Fruit fly (Drosophila melanogaster) whole organism, wandering third instar larva: Measurements from ENCODE around the gene CG18258.

ENCODE experiments used
- Abd-B ChIP-seq: fragments of >200 bp; optimal IDR thresholded peaks from 2 replicates; lab custom pipeline; 2017; ENCODE audit warnings: missing biosample characterization, missing genetic modification characterization
- CG32264 ChIP-seq: fragments of 200-800 bp; sonication (Bioruptor generic); optimal IDR thresholded peaks from 2 replicates; lab custom pipeline; 2016; ENCODE audit warnings: missing biosample characterization, missing genetic modification characterization
- CG9705 ChIP-seq: fragments of 200-800 bp; sonication (Bioruptor generic); optimal IDR thresholded peaks from 2 replicates; lab custom pipeline; 2018; ENCODE audit warnings: missing biosample characterization, mild to moderate bottlenecking, missing genetic modification characterization
- CrebA ChIP-seq: fragments of 200-800 bp; sonication (Bioruptor generic); optimal IDR thresholded peaks from 2 replicates; lab custom pipeline; 2016; ENCODE audit warnings: missing biosample characterization, mild to moderate bottlenecking, missing genetic modification characterization, borderline replicate concordance
- Dfd ChIP-seq: fragments of >200 bp; optimal IDR thresholded peaks from 2 replicates; lab custom pipeline; 2017; ENCODE audit warnings: missing biosample characterization, missing genetic modification characterization
- Dif ChIP-seq: fragments of 200-275, 200-300 bp; sonication (Bioruptor generic); optimal IDR thresholded peaks from 2 replicates; lab custom pipeline; 2018; ENCODE audit warnings: missing biosample characterization, missing genetic modification characterization; ENCODE audit not compliant: partially characterized antibody
- GATAd ChIP-seq: sonication (Bioruptor generic); optimal IDR thresholded peaks from 2 replicates; lab custom pipeline; 2016; ENCODE audit warnings: missing biosample characterization, missing genetic modification characterization
- HLH106 ChIP-seq: fragments of 200-800 bp; optimal IDR thresholded peaks from 3 replicates; lab custom pipeline; 2019; ENCODE audit warnings: missing biosample characterization, mild to moderate bottlenecking, missing genetic modification characterization, moderate library complexity
- Hnf4 ChIP-seq: fragments of 200-800 bp; sonication (Bioruptor generic); optimal IDR thresholded peaks from 2 replicates; lab custom pipeline; 2016; ENCODE audit warnings: missing biosample characterization, mild to moderate bottlenecking, missing genetic modification characterization
- Hr78 ChIP-seq: fragments of >200 bp; optimal IDR thresholded peaks from 2 replicates; lab custom pipeline; 2017; ENCODE audit warnings: missing biosample characterization, missing genetic modification characterization
- Hr83 ChIP-seq: fragments of 200-300 bp; sonication (Bioruptor generic); optimal IDR thresholded peaks from 2 replicates; lab custom pipeline; 2016; ENCODE audit warnings: missing biosample characterization, mild to moderate bottlenecking, missing genetic modification characterization, moderate library complexity; ENCODE audit not compliant: poor library complexity, severe bottlenecking
- Jra ChIP-seq: sonication (Bioruptor generic); optimal IDR thresholded peaks from 2 replicates; lab custom pipeline; 2016; ENCODE audit warnings: missing biosample characterization, missing genetic modification characterization
- Mio ChIP-seq: sonication (Bioruptor generic); optimal IDR thresholded peaks from 2 replicates; lab custom pipeline; 2016; ENCODE audit warnings: missing biosample characterization, missing genetic modification characterization
- Myc ChIP-seq: fragments of >200 bp; optimal IDR thresholded peaks from 2 replicates; lab custom pipeline; 2017
- N ChIP-seq: fragments of >200 bp; optimal IDR thresholded peaks from 2 replicates; lab custom pipeline; 2018; ENCODE audit warnings: missing biosample characterization, missing external identifiers, missing genetic modification characterization
- OdsH ChIP-seq: fragments of 200-800 bp; sonication (Bioruptor generic); optimal IDR thresholded peaks from 2 replicates; lab custom pipeline; 2016; ENCODE audit warnings: missing biosample characterization, mild to moderate bottlenecking, missing genetic modification characterization
- Rel ChIP-seq, 2 experiments: fragments of 200-800 bp; sonication (Bioruptor generic) in 1 of 2; optimal IDR thresholded peaks; 2 replicates in 1 of 2; 3 replicates in 1 of 2; lab custom pipeline; 2016 to 2019; ENCODE audit warnings: mild to moderate bottlenecking in 2 of 2, missing biosample characterization in 2 of 2, missing genetic modification characterization in 2 of 2, moderate library complexity in 1 of 2
- Sp1 ChIP-seq: fragments of 200-800 bp; sonication (Bioruptor generic); optimal IDR thresholded peaks from 3 replicates; lab custom pipeline; 2019; ENCODE audit warnings: missing biosample characterization, mild to moderate bottlenecking, missing genetic modification characterization, moderate library complexity
- Vsx2 ChIP-seq: fragments of 200-300, 225-300 bp; sonication (Bioruptor generic); optimal IDR thresholded peaks from 2 replicates; lab custom pipeline; 2018; ENCODE audit warnings: missing biosample characterization, missing genetic modification characterization; ENCODE audit not compliant: partially characterized antibody
- br ChIP-seq: fragments of 200-800 bp; sonication (Bioruptor generic); optimal IDR thresholded peaks from 2 replicates; lab custom pipeline; 2016; ENCODE audit warnings: missing biosample characterization, missing genetic modification characterization
- brk ChIP-seq: fragments of 200-800 bp; sonication (Bioruptor generic); optimal IDR thresholded peaks from 2 replicates; lab custom pipeline; 2016; ENCODE audit warnings: missing biosample characterization, mild to moderate bottlenecking, missing genetic modification characterization
- dl ChIP-seq, 2 experiments: fragments of 175-275, 200-275 bp in 1 of 2; fragments of 200-275 bp in 1 of 2; sonication (Bioruptor generic); optimal IDR thresholded peaks; lab custom pipeline; 2018; ENCODE audit warnings: mild to moderate bottlenecking in 2 of 2, missing biosample characterization in 2 of 2, missing genetic modification characterization in 2 of 2, moderate library complexity in 2 of 2; ENCODE audit not compliant: partially characterized antibody in 2 of 2, insufficient read depth in 1 of 2
- dmrt93B ChIP-seq: fragments of 200-800 bp; sonication (Bioruptor generic); optimal IDR thresholded peaks from 2 replicates; lab custom pipeline; 2018; ENCODE audit warnings: missing biosample characterization, mild to moderate bottlenecking, missing genetic modification characterization
- dsf ChIP-seq: sonication (Bioruptor generic); optimal IDR thresholded peaks from 2 replicates; lab custom pipeline; 2016; ENCODE audit warnings: missing biosample characterization, missing genetic modification characterization, borderline replicate concordance
- ey ChIP-seq: fragments of 200-800 bp; sonication (Bioruptor generic); optimal IDR thresholded peaks from 2 replicates; lab custom pipeline; 2016; ENCODE audit warnings: missing biosample characterization, missing genetic modification characterization
- foxo ChIP-seq, 2 experiments: fragments of 200-800 bp; sonication (Bioruptor generic); optimal IDR thresholded peaks; 2 replicates in 1 of 2; 3 replicates in 1 of 2; lab custom pipeline; 2016 to 2017; ENCODE audit warnings: missing biosample characterization in 2 of 2, missing genetic modification characterization in 2 of 2
- fru ChIP-seq: fragments of 200-800 bp; sonication (Bioruptor generic); optimal IDR thresholded peaks from 3 replicates; lab custom pipeline; 2016; ENCODE audit warnings: missing biosample characterization, mild to moderate bottlenecking, missing genetic modification characterization
- h ChIP-seq: fragments of 200-800 bp; sonication (Bioruptor generic); optimal IDR thresholded peaks from 3 replicates; lab custom pipeline; 2016; ENCODE audit warnings: missing biosample characterization, mild to moderate bottlenecking, missing genetic modification characterization
- jim ChIP-seq: fragments of 175-275, 200-325 bp; sonication (Bioruptor generic); optimal IDR thresholded peaks from 2 replicates; lab custom pipeline; 2016; ENCODE audit warnings: missing biosample characterization, mild to moderate bottlenecking, missing genetic modification characterization
- lola ChIP-seq: fragments of >200 bp; optimal IDR thresholded peaks from 2 replicates; lab custom pipeline; 2017; ENCODE audit warnings: missing biosample characterization, missing genetic modification characterization
- pan ChIP-seq: fragments of >200 bp; optimal IDR thresholded peaks from 2 replicates; lab custom pipeline; 2017
- psq ChIP-seq: fragments of 200-800 bp; sonication (Bioruptor generic); optimal IDR thresholded peaks from 3 replicates; lab custom pipeline; 2017; ENCODE audit warnings: missing biosample characterization, mild to moderate bottlenecking, missing genetic modification characterization, moderate library complexity
- rgr ChIP-seq: fragments of 200-800 bp; sonication (Bioruptor generic); optimal IDR thresholded peaks from 3 replicates; lab custom pipeline; 2016; ENCODE audit warnings: missing biosample characterization, mild to moderate bottlenecking, missing genetic modification characterization
- sage ChIP-seq: fragments of 200-800 bp; sonication (Bioruptor generic); optimal IDR thresholded peaks from 2 replicates; lab custom pipeline; 2016; ENCODE audit warnings: missing biosample characterization, mild to moderate bottlenecking, missing genetic modification characterization
- sv ChIP-seq: fragments of 200-800 bp; sonication (Bioruptor generic); optimal IDR thresholded peaks from 3 replicates; lab custom pipeline; 2016; ENCODE audit warnings: missing biosample characterization, missing genetic modification characterization
- tai ChIP-seq: sonication (Bioruptor generic); optimal IDR thresholded peaks from 2 replicates; lab custom pipeline; 2016; ENCODE audit warnings: missing biosample characterization, missing genetic modification characterization
- usp ChIP-seq: fragments of >200 bp; optimal IDR thresholded peaks from 2 replicates; lab custom pipeline; 2017; ENCODE audit warnings: missing biosample characterization, missing genetic modification characterization
- woc ChIP-seq: sonication (Bioruptor generic); optimal IDR thresholded peaks from 2 replicates; lab custom pipeline; 2016; ENCODE audit warnings: missing biosample characterization, mild to moderate bottlenecking, missing genetic modification characterization

The CG18258 gene

DNA sequence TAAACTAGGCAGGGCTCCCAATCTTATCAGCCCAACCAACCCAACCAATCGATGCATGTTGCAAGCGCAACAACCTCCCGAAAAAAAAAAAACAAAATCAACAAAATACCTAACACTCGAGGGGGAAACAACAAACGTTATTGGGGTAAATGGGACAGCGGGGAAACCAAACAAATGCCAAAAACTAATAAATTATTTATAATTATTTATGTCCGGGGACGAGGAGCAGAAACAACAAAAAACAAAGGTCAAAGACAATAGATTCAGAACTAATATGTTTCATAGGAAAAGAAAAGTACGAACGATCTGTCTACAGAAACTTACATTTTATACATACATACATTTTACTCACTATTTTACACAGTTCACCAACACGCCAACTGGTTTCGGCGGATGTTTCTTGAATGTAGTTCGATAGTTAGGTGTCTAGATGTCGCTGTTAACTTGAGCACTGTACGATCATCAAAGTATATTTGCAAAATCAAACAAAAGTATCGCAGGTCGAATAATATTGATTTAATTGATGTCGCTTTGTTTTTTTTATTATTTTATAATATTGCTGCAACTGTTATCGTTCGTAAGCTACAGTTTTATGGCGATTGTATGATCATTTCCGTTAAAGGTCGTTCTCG lies 36.4 kb upstream of the CG18258 start (continued):
- TF ChIP-seq jim (GFP tag; lab: Kevin White, UChicago) (no peak), Jra (GFP tag; lab: Kevin White, UChicago) (no peak), psq (GFP tag; lab: Kevin White, UChicago) (no peak), dsf (no peak)

DNA sequence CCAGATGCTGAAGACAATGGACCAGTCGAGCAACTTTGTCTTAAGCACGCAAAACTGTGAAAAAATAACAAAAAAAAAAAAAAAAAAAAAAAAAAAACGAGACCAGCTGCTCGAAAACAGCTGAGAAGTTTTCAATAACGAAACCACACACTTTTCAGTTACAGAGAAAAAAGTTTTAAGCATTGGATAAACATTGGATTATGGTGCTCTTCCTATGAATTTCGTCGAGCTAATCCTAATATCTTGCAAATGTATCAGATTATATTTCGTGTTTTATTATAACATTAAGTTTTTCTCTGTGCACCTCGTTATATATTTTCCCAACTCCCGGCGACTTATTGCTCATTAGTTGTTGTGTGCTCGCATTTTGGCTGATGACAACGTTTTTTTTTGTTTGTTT lies 35.6 kb upstream of the CG18258 start:
- TF ChIP-seq sv = peak; percentile 37
- no peak for TF ChIP-seq brk (GFP tag; lab: Kevin White, UChicago)
- peak; percentile 55 for TF ChIP-seq h
- TF ChIP-seq woc (GFP tag; lab: Kevin White, UChicago) = peak; percentile 23
- no peak for TF ChIP-seq br
- TF ChIP-seq lola = no peak
- TF ChIP-seq Rel (GFP tag; optimal IDR thresholded peaks at IDR 0.05; lab: Kevin White, UChicago) = no peak
- TF ChIP-seq Rel (tag; optimal IDR thresholded peaks at IDR 0.05; lab: Kevin White, UChicago) = no peak
- peak; percentile 34 for TF ChIP-seq ey (GFP tag; lab: Kevin White, UChicago)
- TF ChIP-seq dmrt93B = no peak
- no peak for TF ChIP-seq Hnf4 (GFP tag; lab: Kevin White, UChicago)
- TF ChIP-seq CG9705 (GFP tag; lab: Kevin White, UChicago) = no peak
- TF ChIP-seq fru (GFP tag; lab: Kevin White, UChicago) = peak; percentile 24
- no peak for TF ChIP-seq GATAd (GFP tag; lab: Kevin White, UChicago)
- TF ChIP-seq OdsH (GFP tag; lab: Kevin White, UChicago) = peak; percentile 9
- peak in 1 of 2 experiments; percentile 33 for TF ChIP-seq foxo (GFP tag; optimal IDR thresholded peaks at IDR 0.05; lab: Kevin White, UChicago)
- no peak for TF ChIP-seq N
- peak; percentile 16 for TF ChIP-seq HLH106
- TF ChIP-seq jim (GFP tag; lab: Kevin White, UChicago) = no peak
- TF ChIP-seq Jra (GFP tag; lab: Kevin White, UChicago) = no peak
- no peak for TF ChIP-seq usp

DNA sequence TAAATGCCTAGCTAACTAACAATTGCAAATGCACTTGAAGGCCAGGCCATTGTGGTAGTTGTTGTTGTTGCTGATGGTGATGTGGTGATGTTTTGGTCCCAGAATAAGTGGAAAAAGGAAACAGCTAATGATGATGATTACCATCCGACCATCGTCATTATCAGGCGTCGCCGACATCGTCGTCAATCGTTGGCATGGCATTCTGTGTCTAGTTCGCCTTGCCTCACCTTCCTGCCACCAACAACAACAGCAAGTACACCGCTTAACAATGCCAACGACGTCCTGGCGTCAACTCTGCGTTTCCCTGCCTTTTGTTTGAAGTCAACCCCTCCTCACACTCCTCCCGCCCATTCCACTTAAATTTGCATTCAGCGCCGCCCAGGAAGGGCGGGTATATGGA lies 34.5 kb upstream of the CG18258 start:
- TF ChIP-seq brk (GFP tag; lab: Kevin White, UChicago) = no peak
- TF ChIP-seq, all 38 proteins: peak for 0

DNA sequence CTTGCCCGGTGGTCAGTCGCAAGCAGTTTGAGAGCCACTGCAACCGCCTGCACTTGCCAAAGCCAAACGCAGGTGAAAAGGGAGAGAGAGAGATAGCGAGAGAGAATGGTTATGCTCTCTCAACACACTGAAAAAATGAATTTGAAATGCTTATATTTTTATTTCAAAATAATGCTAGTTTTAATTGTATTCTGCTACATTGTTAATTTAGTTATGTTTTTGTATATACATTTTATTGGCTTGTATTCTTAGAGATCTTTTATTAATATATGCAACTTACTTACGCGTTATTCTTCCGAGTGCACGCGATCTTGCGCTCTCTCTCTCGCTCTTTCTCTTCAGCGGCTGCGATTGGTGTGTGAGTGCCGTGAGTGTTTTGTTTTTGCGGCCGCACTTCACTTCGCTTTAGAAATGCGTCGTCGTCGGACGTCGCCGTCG lies 33.6 kb upstream of the CG18258 start:
- TF ChIP-seq ey (GFP tag; lab: Kevin White, UChicago) (peak; percentile 82), psq (GFP tag; lab: Kevin White, UChicago) (no peak), Dfd (peak; percentile 94), N (no peak), dsf (no peak), OdsH (GFP tag; lab: Kevin White, UChicago) (no peak), Hr83 (GFP tag; lab: Kevin White, UChicago) (peak; percentile 41), Sp1 (GFP tag; lab: Kevin White, UChicago) (no peak), Vsx2 (GFP tag; lab: Kevin White, UChicago) (no peak), HLH106 (peak; percentile 99), woc (GFP tag; lab: Kevin White, UChicago) (peak; percentile 99), Jra (GFP tag; lab: Kevin White, UChicago) (no peak), br (no peak), Mio (GFP tag; lab: Kevin White, UChicago) (no peak), sv (peak; percentile 94), Dif (no peak), foxo (GFP tag; optimal IDR thresholded peaks at IDR 0.05; lab: Kevin White, UChicago) (peak; percentile 88 to 99), sage (GFP tag; lab: Kevin White, UChicago) (peak; percentile 97), CG32264 (GFP tag; lab: Kevin White, UChicago) (peak; percentile 97), tai (GFP tag; lab: Kevin White, UChicago) (no peak), pan (lab: Kevin White, UChicago) (no peak), usp (no peak), Hr78 (no peak), Myc (lab: Kevin White, UChicago) (no peak), rgr (GFP tag; lab: Kevin White, UChicago) (peak; percentile 3), Hnf4 (GFP tag; lab: Kevin White, UChicago) (peak; percentile 24), h (peak; percentile 99), CG9705 (GFP tag; lab: Kevin White, UChicago) (peak; percentile 92), Rel (GFP tag; optimal IDR thresholded peaks at IDR 0.05; lab: Kevin White, UChicago) (peak; percentile 97), Rel (tag; optimal IDR thresholded peaks at IDR 0.05; lab: Kevin White, UChicago) (peak; percentile 87), fru (GFP tag; lab: Kevin White, UChicago) (peak; percentile 99), jim (GFP tag; lab: Kevin White, UChicago) (no peak), GATAd (GFP tag; lab: Kevin White, UChicago) (no peak), lola (no peak), Abd-B (GFP tag; lab: Kevin White, UChicago) (no peak), brk (GFP tag; lab: Kevin White, UChicago) (no peak), dmrt93B (peak; percentile 97), CrebA (GFP tag; lab: Kevin White, UChicago) (peak; percentile 92), dl (GFP tag; optimal IDR thresholded peaks at IDR 0.05; lab: Kevin White, UChicago; ENCODE audit: insufficient read depth in 1 of 2, partially characterized antibody in 2 of 2) (peak in 1 of 2 experiments; percentile 45)
- TF ChIP-seq, all 38 proteins: peak for 18
